Worm (Caenorhabditis elegans) whole organism, L3 larva: ENCODE results near the gene T25B9.5.

Experiments
- R02D3.7 ChIP-seq: fragments of 150-350 bp; optimal IDR thresholded peaks from 2 replicates; lab custom pipeline; 2014; ENCODE audit warnings: missing biosample characterization, missing genetic modification characterization
- ZK546.5 ChIP-seq: sonication (generic microtip); optimal IDR thresholded peaks from 2 replicates; lab custom pipeline; 2017; ENCODE audit warnings: missing biosample characterization, missing genetic modification characterization
- aly-2 ChIP-seq: fragments of 150-350 bp; optimal IDR thresholded peaks from 2 replicates; lab custom pipeline; 2014; ENCODE audit warnings: missing biosample characterization, missing genetic modification characterization
- ama-1 ChIP-seq: fragments of 150-350 bp; optimal IDR thresholded peaks from 2 replicates; lab custom pipeline; 2018
- ceh-16 ChIP-seq: sonication (generic microtip); optimal IDR thresholded peaks from 2 replicates; lab custom pipeline; 2017; ENCODE audit warnings: missing biosample characterization, missing genetic modification characterization
- ceh-28 ChIP-seq: fragments of 150-350 bp; optimal IDR thresholded peaks from 2 replicates; lab custom pipeline; 2014; ENCODE audit warnings: missing biosample characterization, missing genetic modification reagents, missing genetic modification characterization
- ceh-82 ChIP-seq: fragments of 150-350 bp; optimal IDR thresholded peaks from 2 replicates; lab custom pipeline; 2014; ENCODE audit warnings: missing biosample characterization, missing genetic modification characterization
- ceh-9 ChIP-seq: sonication (generic microtip); optimal IDR thresholded peaks from 2 replicates; lab custom pipeline; 2018; ENCODE audit warnings: missing biosample characterization, missing genetic modification characterization
- daf-12 ChIP-seq: fragments of 150-350 bp; optimal IDR thresholded peaks from 2 replicates; lab custom pipeline; 2014; ENCODE audit warnings: missing biosample characterization, missing genetic modification reagents, missing genetic modification characterization
- egl-27 ChIP-seq: sonication (generic microtip); optimal IDR thresholded peaks from 4 replicates; lab custom pipeline; 2017; ENCODE audit warnings: missing biosample characterization, missing genetic modification reagents, missing genetic modification characterization
- egl-5 ChIP-seq: fragments of 150-350 bp; optimal IDR thresholded peaks from 2 replicates; lab custom pipeline; 2017; ENCODE audit warnings: missing biosample characterization, missing genetic modification reagents, missing genetic modification characterization, inconsistent platforms
- elt-1 ChIP-seq: fragments of 150-350 bp; optimal IDR thresholded peaks from 2 replicates; lab custom pipeline; 2014; ENCODE audit warnings: missing biosample characterization, missing genetic modification characterization
- elt-2 ChIP-seq: sonication (generic microtip); optimal IDR thresholded peaks from 2 replicates; lab custom pipeline; 2016; ENCODE audit warnings: missing genetic modification reagents, mild to moderate bottlenecking, missing genetic modification characterization, missing compliant biosample characterization
- elt-3 ChIP-seq, 3 experiments: fragments of 150-350 bp in 1 of 3; sonication (generic microtip) in 2 of 3; optimal IDR thresholded peaks; 2 replicates in 2 of 3; 4 replicates in 1 of 3; lab custom pipeline; 2014 to 2017; ENCODE audit warnings: missing biosample characterization in 3 of 3, missing genetic modification characterization in 3 of 3
- eor-1 ChIP-seq, 2 experiments: fragments of 150-350 bp; optimal IDR thresholded peaks; 2 replicates each; lab custom pipeline; 2014 to 2018; ENCODE audit warnings: missing biosample characterization in 2 of 2, missing genetic modification characterization in 2 of 2
- fkh-10 ChIP-seq: sonication (generic microtip); optimal IDR thresholded peaks from 2 replicates; lab custom pipeline; 2017; ENCODE audit warnings: missing biosample characterization, missing genetic modification reagents, missing genetic modification characterization
- fkh-2 ChIP-seq: fragments of 150-350 bp; optimal IDR thresholded peaks from 2 replicates; lab custom pipeline; 2014; ENCODE audit warnings: missing biosample characterization, missing genetic modification reagents, missing genetic modification characterization
- fos-1 ChIP-seq: fragments of 150-350 bp; optimal IDR thresholded peaks from 2 replicates; lab custom pipeline; 2014; ENCODE audit warnings: missing biosample characterization, missing genetic modification characterization
- hmg-11 ChIP-seq: sonication (generic microtip); optimal IDR thresholded peaks from 2 replicates; lab custom pipeline; 2016; ENCODE audit warnings: missing genetic modification characterization, missing compliant biosample characterization
- jun-1 ChIP-seq: fragments of 150-350 bp; optimal IDR thresholded peaks from 2 replicates; lab custom pipeline; 2014; ENCODE audit warnings: missing biosample characterization, missing genetic modification reagents, missing genetic modification characterization
- lin-15B ChIP-seq: fragments of 150-350 bp; optimal IDR thresholded peaks from 2 replicates; lab custom pipeline; 2014; ENCODE audit warnings: missing biosample characterization, missing genetic modification characterization
- lin-39 ChIP-seq: fragments of 150-350 bp; optimal IDR thresholded peaks from 2 replicates; lab custom pipeline; 2018; ENCODE audit warnings: missing biosample characterization, missing genetic modification reagents, missing genetic modification characterization
- lsy-12 ChIP-seq: sonication (generic microtip); optimal IDR thresholded peaks from 2 replicates; lab custom pipeline; 2016; ENCODE audit warnings: mild to moderate bottlenecking, missing genetic modification characterization, missing compliant biosample characterization
- mdl-1 ChIP-seq: fragments of 150-350 bp; optimal IDR thresholded peaks from 2 replicates; lab custom pipeline; 2014; ENCODE audit warnings: missing biosample characterization, missing genetic modification characterization
- mml-1 ChIP-seq: fragments of 150-350 bp; sonication (generic microtip); optimal IDR thresholded peaks from 3 replicates; lab custom pipeline; 2014; ENCODE audit warnings: missing biosample characterization, missing genetic modification characterization
- nfya-1 ChIP-seq: sonication (generic microtip); optimal IDR thresholded peaks from 2 replicates; lab custom pipeline; 2017; ENCODE audit warnings: missing genetic modification characterization, mild to moderate bottlenecking, missing compliant biosample characterization, antibody characterized with exemption, moderate library complexity; ENCODE audit not compliant: insufficient read depth
- nhr-12 ChIP-seq: fragments of 150-350 bp; optimal IDR thresholded peaks from 2 replicates; lab custom pipeline; 2014; ENCODE audit warnings: missing biosample characterization, missing genetic modification characterization
- nhr-23 ChIP-seq: fragments of 150-350 bp; optimal IDR thresholded peaks from 2 replicates; lab custom pipeline; 2014; ENCODE audit warnings: missing biosample characterization, missing genetic modification reagents, missing genetic modification characterization
- nhr-237 ChIP-seq: fragments of 150-350 bp; optimal IDR thresholded peaks from 2 replicates; lab custom pipeline; 2014; ENCODE audit warnings: missing biosample characterization, missing genetic modification characterization
- nhr-25 ChIP-seq: sonication (generic microtip); optimal IDR thresholded peaks from 2 replicates; lab custom pipeline; 2017; ENCODE audit warnings: missing biosample characterization, missing genetic modification characterization
- nhr-28 ChIP-seq: fragments of 150-350 bp; optimal IDR thresholded peaks from 2 replicates; lab custom pipeline; 2014; ENCODE audit warnings: missing biosample characterization, missing genetic modification characterization
- nhr-43 ChIP-seq: sonication (generic microtip); optimal IDR thresholded peaks from 2 replicates; lab custom pipeline; 2016; ENCODE audit warnings: mild to moderate bottlenecking, missing genetic modification characterization, missing compliant biosample characterization; ENCODE audit not compliant: poor library complexity, severe bottlenecking
- nhr-67 ChIP-seq: fragments of 150-350 bp; optimal IDR thresholded peaks from 2 replicates; lab custom pipeline; 2014; ENCODE audit warnings: missing biosample characterization, missing genetic modification characterization
- nhr-76 ChIP-seq: fragments of 150-350 bp; sonication (generic microtip); optimal IDR thresholded peaks from 5 replicates; lab custom pipeline; 2014; ENCODE audit warnings: missing biosample characterization, missing genetic modification characterization
- nhr-77 ChIP-seq: fragments of 150-350 bp; optimal IDR thresholded peaks from 2 replicates; lab custom pipeline; 2014; ENCODE audit warnings: missing biosample characterization, missing genetic modification characterization
- pha-4 ChIP-seq: fragments of 150-350 bp; optimal IDR thresholded peaks from 2 replicates; lab custom pipeline; 2014; ENCODE audit warnings: missing biosample characterization, missing genetic modification reagents, missing genetic modification characterization
- pqm-1 ChIP-seq: fragments of 150-350 bp; optimal IDR thresholded peaks from 2 replicates; lab custom pipeline; 2017; ENCODE audit warnings: missing biosample characterization, missing genetic modification characterization, inconsistent platforms
- sea-2 ChIP-seq: fragments of 150-350 bp; sonication (generic microtip); optimal IDR thresholded peaks from 4 replicates; lab custom pipeline; 2014; ENCODE audit warnings: missing biosample characterization, missing genetic modification reagents, missing genetic modification characterization
- skn-1 ChIP-seq: fragments of 150-350 bp; optimal IDR thresholded peaks from 2 replicates; lab custom pipeline; 2014; ENCODE audit warnings: missing biosample characterization, missing genetic modification characterization
- snpc-4 ChIP-seq: fragments of 150-350 bp; optimal IDR thresholded peaks from 2 replicates; lab custom pipeline; 2014; ENCODE audit warnings: missing biosample characterization, missing genetic modification characterization
- tbx-2 ChIP-seq: sonication (generic microtip); optimal IDR thresholded peaks from 2 replicates; lab custom pipeline; 2016; ENCODE audit warnings: mild to moderate bottlenecking, missing genetic modification characterization, missing compliant biosample characterization
- unc-39 ChIP-seq: sonication (generic microtip); optimal IDR thresholded peaks from 4 replicates; lab custom pipeline; 2017; ENCODE audit warnings: missing biosample characterization, missing genetic modification characterization
- unc-62 ChIP-seq: fragments of 150-350 bp; sonication (generic microtip); optimal IDR thresholded peaks from 4 replicates; lab custom pipeline; 2014; ENCODE audit warnings: missing biosample characterization, missing genetic modification reagents, missing genetic modification characterization
- zag-1 ChIP-seq: fragments of 150-350 bp; optimal IDR thresholded peaks from 2 replicates; lab custom pipeline; 2014; ENCODE audit warnings: missing biosample characterization, missing genetic modification characterization
- ztf-11 ChIP-seq: fragments of 150-350 bp; optimal IDR thresholded peaks from 2 replicates; lab custom pipeline; 2014; ENCODE audit warnings: missing biosample characterization, missing genetic modification characterization
- ztf-4 ChIP-seq: fragments of 150-350 bp; optimal IDR thresholded peaks from 2 replicates; lab custom pipeline; 2014; ENCODE audit warnings: missing biosample characterization, missing genetic modification characterization

Gene T25B9.5

ce11 chrIV:10790353-10790752 is 35.8 kb upstream of the T25B9.5 start, which contains the start of gene pept-2:
pept-2 (plus strand) TSS chrIV:10790653.
- TF ChIP-seq pqm-1 (tag; lab: Kevin White, UChicago), result no peak
- TF ChIP-seq nhr-25, result peak; percentile 31

- TF ChIP-seq nhr-76 (tag; lab: Kevin White, UChicago), result no peak
- TF ChIP-seq ztf-11 (tag; lab: Kevin White, UChicago), result no peak
- no peak for TF ChIP-seq jun-1
- TF ChIP-seq nhr-67 (tag; lab: Kevin White, UChicago), result no peak
- TF ChIP-seq, all 47 proteins: peak for 0
Observed at ce11 chrIV:10786731-10787130, 32.1 kb upstream of the T25B9.5 start, which contains the start of gene srd-7. srd-7 (minus strand) TSS chrIV:10786831.

- no peak for TF ChIP-seq snpc-4
- peak; percentile 69 for TF ChIP-seq nhr-43 (tag; lab: Kevin White, UChicago)
- TF ChIP-seq nhr-12 (tag; lab: Kevin White, UChicago), result no peak
- no peak for TF ChIP-seq fos-1
- peak; percentile 38 for TF ChIP-seq nhr-25
- TF ChIP-seq lsy-12 (tag; lab: Kevin White, UChicago), result no peak
- TF ChIP-seq sea-2 (GFP tag; lab: Kevin White, UChicago), result no peak
- TF ChIP-seq elt-3 (tag; optimal IDR thresholded peaks at IDR 0.05; lab: Kevin White, UChicago), result peak in 2 of 3 experiments; percentile 67 to 73
- peak; percentile 63 for TF ChIP-seq nhr-23
- TF ChIP-seq elt-2 (tag; lab: Kevin White, UChicago), result no peak
- TF ChIP-seq ceh-16, result no peak
- TF ChIP-seq ama-1 (lab: Kevin White, UChicago), result no peak
- TF ChIP-seq R02D3.7, result no peak
- TF ChIP-seq nhr-76 (tag; lab: Kevin White, UChicago), result no peak
- TF ChIP-seq ZK546.5, result no peak
Observed at ce11 chrIV:10784085-10784484, 29.5 kb upstream of the T25B9.5 start.

ce11 chrIV:10782014-10782413 is 27.4 kb upstream of the T25B9.5 start:
- TF ChIP-seq hmg-11 (tag; lab: Kevin White, UChicago), result no peak
- no peak for TF ChIP-seq snpc-4
- TF ChIP-seq ZK546.5, result no peak
- TF ChIP-seq nhr-67 (tag; lab: Kevin White, UChicago), result no peak
- TF ChIP-seq ama-1 (lab: Kevin White, UChicago), result no peak
- TF ChIP-seq ceh-9 (tag; lab: Kevin White, UChicago), result no peak
- TF ChIP-seq lin-39 (tag; lab: Kevin White, UChicago), result no peak
- TF ChIP-seq fkh-10 (GFP tag; lab: Kevin White, UChicago), result no peak
- peak; percentile 19 for TF ChIP-seq lsy-12 (tag; lab: Kevin White, UChicago)
- no peak for TF ChIP-seq pqm-1 (tag; lab: Kevin White, UChicago)
- TF ChIP-seq jun-1, result no peak
- no peak for TF ChIP-seq zag-1 (tag; lab: Kevin White, UChicago)
- peak; percentile 22 for TF ChIP-seq mml-1
- no peak for TF ChIP-seq ztf-11 (tag; lab: Kevin White, UChicago)
- no peak for TF ChIP-seq ceh-82 (tag; lab: Kevin White, UChicago)
- no peak for TF ChIP-seq eor-1 (tag; optimal IDR thresholded peaks at IDR 0.05; lab: Kevin White, UChicago)
- no peak for TF ChIP-seq pha-4 (tag; lab: Kevin White, UChicago)
- TF ChIP-seq skn-1 (tag; lab: Kevin White, UChicago), result no peak
- TF ChIP-seq sea-2 (GFP tag; lab: Kevin White, UChicago), result no peak
- peak; percentile 92 for TF ChIP-seq nhr-43 (tag; lab: Kevin White, UChicago)
- TF ChIP-seq daf-12 (tag; lab: Kevin White, UChicago), result no peak
- TF ChIP-seq lin-15B (tag; lab: Kevin White, UChicago), result no peak
- TF ChIP-seq fkh-2 (tag; lab: Kevin White, UChicago), result no peak
- no peak for TF ChIP-seq elt-2 (tag; lab: Kevin White, UChicago)
- peak; percentile 58 for TF ChIP-seq mdl-1 (tag; lab: Kevin White, UChicago)
- no peak for TF ChIP-seq unc-62 (GFP tag; lab: Kevin White, UChicago)
- no peak for TF ChIP-seq nhr-77 (tag; lab: Kevin White, UChicago)
- TF ChIP-seq egl-5 (tag; lab: Kevin White, UChicago), result no peak
- peak; percentile 91 for TF ChIP-seq nhr-23
- no peak for TF ChIP-seq nhr-237 (tag; lab: Kevin White, UChicago)
- TF ChIP-seq tbx-2, result no peak
- no peak for TF ChIP-seq ztf-4
- TF ChIP-seq aly-2, result no peak
- TF ChIP-seq unc-39 (tag; lab: Kevin White, UChicago), result no peak
- peak; percentile 18 for TF ChIP-seq ceh-28
- TF ChIP-seq egl-27 (tag; lab: Kevin White, UChicago), result peak; percentile 26
- peak in 2 of 3 experiments; percentile 43 to 69 for TF ChIP-seq elt-3 (tag; optimal IDR thresholded peaks at IDR 0.05; lab: Kevin White, UChicago)
- TF ChIP-seq R02D3.7, result no peak
- TF ChIP-seq fos-1, result no peak
- peak; percentile 73 for TF ChIP-seq nfya-1 (tag; lab: Kevin White, UChicago)
- no peak for TF ChIP-seq elt-1 (tag; lab: Kevin White, UChicago)
- TF ChIP-seq nhr-12 (tag; lab: Kevin White, UChicago), result no peak
- no peak for TF ChIP-seq nhr-28
- TF ChIP-seq ceh-16, result no peak
- TF ChIP-seq nhr-76 (tag; lab: Kevin White, UChicago), result no peak
